Fruit fly (Drosophila melanogaster): ENCODE results near the gene inaE.

inaE gene

dm6 chrX:13781739-13782502, 1.6 kb upstream of the inaE start, which contains the start of the genes CtsB and amrt (continued):
- TF ChIP-seq cyc (GFP tag; optimal IDR thresholded peaks at IDR 0.05) (peak; percentile 53), salr (GFP tag; optimal IDR thresholded peaks at IDR 0.05) (peak in 1 of 2 experiments; percentile 66), CG6276 (GFP tag; optimal IDR thresholded peaks at IDR 0.05) (peak; percentile 70), CG34406 (GFP tag; optimal IDR thresholded peaks at IDR 0.05) (peak; percentile 58), CG16779 (tag; optimal IDR thresholded peaks at IDR 0.05) (peak; percentile 52), ss (GFP tag; optimal IDR thresholded peaks at IDR 0.05) (peak; percentile 60 to 78), Sox14 (GFP tag; optimal IDR thresholded peaks at IDR 0.05) (peak; percentile 71), acj6 (GFP tag; optimal IDR thresholded peaks at IDR 0.05) (peak; percentile 57), fkh (GFP tag; optimal IDR thresholded peaks at IDR 0.05) (peak; percentile 31)

DNA sequence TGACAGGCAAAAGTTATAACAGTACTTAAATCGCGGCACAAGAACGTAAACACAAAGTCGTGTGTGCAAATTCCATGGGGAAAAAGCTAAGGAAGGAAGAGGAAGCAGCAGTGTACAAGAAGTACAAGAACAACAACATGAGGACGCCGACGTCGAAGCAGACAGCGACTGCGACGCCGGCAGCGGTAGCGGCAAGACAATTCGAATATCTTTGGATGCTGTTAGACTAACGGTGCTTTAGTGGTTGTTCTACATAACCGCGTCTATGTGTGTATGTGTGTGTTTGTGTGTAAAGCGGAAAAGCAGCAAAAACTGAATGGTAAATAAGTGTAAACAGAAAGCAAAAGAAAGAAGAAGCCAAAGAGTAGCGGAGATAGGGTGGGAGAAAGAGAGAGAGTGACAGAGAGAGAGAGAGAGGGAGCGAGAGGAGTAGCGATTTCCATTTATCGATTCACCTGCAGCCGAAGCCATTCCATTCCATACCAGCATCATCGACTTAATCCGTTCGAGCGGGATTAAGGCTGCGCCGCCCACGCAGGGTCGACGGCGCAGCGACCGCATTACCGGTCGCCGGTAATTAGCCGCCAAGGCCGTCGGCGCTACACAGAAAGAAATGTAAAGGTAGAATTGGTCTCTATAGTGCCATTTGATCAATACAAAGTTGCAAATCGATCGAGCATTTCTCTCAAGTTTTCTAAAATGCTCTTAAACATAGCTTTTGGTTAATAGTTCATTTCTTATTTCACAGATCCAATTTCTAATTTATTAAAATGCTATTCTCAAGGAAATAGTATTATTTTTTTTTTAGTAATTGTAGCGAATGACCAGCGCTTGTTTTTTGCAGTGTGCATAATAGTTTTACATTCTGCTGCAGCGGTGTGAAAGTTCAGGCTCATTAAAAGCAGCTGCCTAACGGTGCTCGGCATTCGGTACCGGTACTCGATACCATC, 719 bp downstream of the inaE start:
- peak; percentile 36 for TF ChIP-seq lz (GFP tag; optimal IDR thresholded peaks at IDR 0.05)
- TF ChIP-seq eg (GFP tag; IDR thresholded peaks at IDR 0.05): peak; percentile 74
- TF ChIP-seq CG8632 (GFP tag; optimal IDR thresholded peaks at IDR 0.05): no peak
- peak; percentile 68 for TF ChIP-seq CG6276 (GFP tag; optimal IDR thresholded peaks at IDR 0.05)
- peak; percentile 40 for TF ChIP-seq Sox102F (GFP tag; optimal IDR thresholded peaks at IDR 0.05)
- TF ChIP-seq CG6808 (GFP tag; optimal IDR thresholded peaks at IDR 0.05): peak; percentile 23
- peak; percentile 25 for TF ChIP-seq CG34406 (GFP tag; optimal IDR thresholded peaks at IDR 0.05)
- TF ChIP-seq dac (GFP tag; optimal IDR thresholded peaks at IDR 0.05): peak; percentile 58
- peak; percentile 49 for TF ChIP-seq svp (GFP tag)
- TF ChIP-seq acj6 (GFP tag; optimal IDR thresholded peaks at IDR 0.05): peak; percentile 57
- TF ChIP-seq CG31627 (GFP tag; optimal IDR thresholded peaks at IDR 0.05): peak; percentile 32
- peak; percentile 33 for TF ChIP-seq CG10669 (GFP tag; optimal IDR thresholded peaks at IDR 0.05)
- TF ChIP-seq vri (GFP tag; optimal IDR thresholded peaks at IDR 0.05): no peak
- TF ChIP-seq Lpt (GFP tag; optimal IDR thresholded peaks at IDR 0.05): peak; percentile 23
- TF ChIP-seq CG3919 (GFP tag; optimal IDR thresholded peaks at IDR 0.05): peak; percentile 61
- peak; percentile 89 for TF ChIP-seq CG32006 (GFP tag; optimal IDR thresholded peaks at IDR 0.05)
- TF ChIP-seq CG9139 (GFP tag; optimal IDR thresholded peaks at IDR 0.05): no peak
- peak; percentile 38 for TF ChIP-seq achi (GFP tag; optimal IDR thresholded peaks at IDR 0.05)
- TF ChIP-seq CG7368 (GFP tag; optimal IDR thresholded peaks at IDR 0.05): peak; percentile 3
- peak; percentile 77 for TF ChIP-seq CG15336 (GFP tag; IDR thresholded peaks at IDR 0.05)
- TF ChIP-seq pdm3 (GFP tag; optimal IDR thresholded peaks at IDR 0.05): peak; percentile 66
- peak; percentile 0 for TF ChIP-seq CG1621 (tag; optimal IDR thresholded peaks at IDR 0.05)
- TF ChIP-seq CG10631 (GFP tag; optimal IDR thresholded peaks at IDR 0.05): peak; percentile 16
- peak; percentile 28 for TF ChIP-seq fd59A (GFP tag; optimal IDR thresholded peaks at IDR 0.05)
- TF ChIP-seq Eip93F (GFP tag; optimal IDR thresholded peaks at IDR 0.05): no peak
- no peak for TF ChIP-seq Sox15 (GFP tag; optimal IDR thresholded peaks at IDR 0.05)
- TF ChIP-seq topi (GFP tag; optimal IDR thresholded peaks at IDR 0.05): peak; percentile 27
- no peak for TF ChIP-seq fkh (GFP tag; optimal IDR thresholded peaks at IDR 0.05)
- TF ChIP-seq Hr4 (GFP tag; optimal IDR thresholded peaks at IDR 0.05): peak; percentile 84
- peak; percentile 56 for TF ChIP-seq Met (GFP tag; optimal IDR thresholded peaks at IDR 0.05)
- TF ChIP-seq CG3032 (tag; optimal IDR thresholded peaks at IDR 0.05): peak; percentile 43
- no peak for TF ChIP-seq Blimp-1 (GFP tag; optimal IDR thresholded peaks at IDR 0.05)
- TF ChIP-seq CG16779 (tag; optimal IDR thresholded peaks at IDR 0.05): peak; percentile 8
- TF ChIP-seq dsx (GFP tag; optimal IDR thresholded peaks at IDR 0.05; ENCODE audit: poor library complexity, severe bottlenecking): peak; percentile 57
- no peak for TF ChIP-seq fd85E (GFP tag; optimal IDR thresholded peaks at IDR 0.05)
- peak; percentile 5 for TF ChIP-seq CG11902 (GFP tag; optimal IDR thresholded peaks at IDR 0.05)
- peak; percentile 67 for TF ChIP-seq CG4318 (GFP tag; optimal IDR thresholded peaks at IDR 0.05)
- peak; percentile 27 for TF ChIP-seq Ets96B (tag; optimal IDR thresholded peaks at IDR 0.05)
- peak; percentile 55; the same call in 1 of the 2 replicates for TF ChIP-seq Gug (GFP tag; IDR thresholded peaks at IDR 0.05)
- peak; percentile 66 for TF ChIP-seq OdsH (GFP tag; optimal IDR thresholded peaks at IDR 0.05)
- TF ChIP-seq Ets21C (GFP tag; optimal IDR thresholded peaks at IDR 0.05): no peak
